Fruit fly (Drosophila melanogaster) whole organism, embryonic: ENCODE results near the gene CG9222.

Source experiments
- Adf1 ChIP-seq: fragments of 200-800 bp; sonication (Bioruptor generic); IDR thresholded peaks from 2 replicates; pipeline ENCODE4 v1.3.6; 2022; ENCODE audit warnings: missing biosample characterization, missing genetic modification characterization
- Asciz ChIP-seq: fragments of 200-800 bp; sonication (Bioruptor generic); optimal IDR thresholded peaks from 2 replicates; lab custom pipeline; 2017; ENCODE audit warnings: missing biosample characterization, mild to moderate bottlenecking, missing genetic modification characterization, missing genetic modification reagents
- Bgb ChIP-seq: fragments of 200-800 bp; sonication (Bioruptor generic); IDR thresholded peaks from 2 replicates; pipeline ENCODE4 v1.3.6; 2022; ENCODE audit warnings: missing biosample characterization, missing genetic modification characterization; ENCODE audit not compliant: partially characterized antibody
- CG10321 ChIP-seq: fragments of 200-800 bp; sonication (Bioruptor generic); IDR thresholded peaks from 2 replicates; pipeline ENCODE4 v1.3.6; 2022; ENCODE audit warnings: missing biosample characterization, missing genetic modification characterization
- CG10366 ChIP-seq: fragments of 200-800 bp; sonication (Bioruptor generic); IDR thresholded peaks from 2 replicates; pipeline ENCODE4 v1.3.6; 2022; ENCODE audit warnings: missing biosample characterization, missing genetic modification characterization
- CG13894 ChIP-seq: fragments of 200-800 bp; sonication (Bioruptor generic); optimal IDR thresholded peaks from 3 replicates; lab custom pipeline; 2018; ENCODE audit warnings: missing biosample characterization, mild to moderate bottlenecking, missing genetic modification characterization, moderate library complexity
- CG14014 ChIP-seq: fragments of 200-800 bp; sonication (Bioruptor generic); IDR thresholded peaks from 2 replicates; pipeline ENCODE4 v1.3.6; 2022; ENCODE audit warnings: missing biosample characterization, missing genetic modification characterization
- CG14860 ChIP-seq: fragments of 200-800 bp; sonication (Bioruptor generic); IDR thresholded peaks from 3 replicates; pipeline ENCODE4 v1.3.6; 2022; ENCODE audit warnings: missing biosample characterization, missing genetic modification characterization; ENCODE audit not compliant: partially characterized antibody
- CG1603 ChIP-seq: fragments of 200-800 bp; sonication (Bioruptor generic); optimal IDR thresholded peaks from 2 replicates; lab custom pipeline; 2019; ENCODE audit warnings: missing biosample characterization, mild to moderate bottlenecking, missing genetic modification characterization, moderate library complexity
- CG1647 ChIP-seq: fragments of 200-800 bp; sonication (Bioruptor generic); optimal IDR thresholded peaks from 3 replicates; lab custom pipeline; 2016; ENCODE audit warnings: missing biosample characterization, missing genetic modification characterization
- CG17186 ChIP-seq: fragments of 200-800 bp; sonication (Bioruptor generic); optimal IDR thresholded peaks from 3 replicates; lab custom pipeline; 2017; ENCODE audit warnings: missing biosample characterization, missing genetic modification reagents, missing genetic modification characterization
- CG2120 ChIP-seq: fragments of 200-800 bp; sonication (Bioruptor generic); optimal IDR thresholded peaks from 3 replicates; lab custom pipeline; 2016; ENCODE audit warnings: missing biosample characterization, missing genetic modification characterization
- CG2889 ChIP-seq: fragments of 200-800 bp; sonication (Bioruptor generic); IDR thresholded peaks from 3 replicates; pipeline ENCODE4 v1.3.6; 2022; ENCODE audit warnings: missing biosample characterization, missing genetic modification characterization
- CG32772 ChIP-seq: fragments of 200-800 bp; sonication (Bioruptor generic); IDR thresholded peaks from 2 replicates; pipeline ENCODE4 v1.3.6; 2022; ENCODE audit warnings: missing biosample characterization, missing genetic modification characterization
- CG34376 ChIP-seq: fragments of 200-800 bp; sonication (Bioruptor generic); optimal IDR thresholded peaks from 2 replicates; lab custom pipeline; 2018; ENCODE audit warnings: missing biosample characterization, mild to moderate bottlenecking, missing genetic modification characterization
- CG4328 ChIP-seq: fragments of 200-800 bp; sonication (Bioruptor generic); optimal IDR thresholded peaks from 3 replicates; lab custom pipeline; 2017; ENCODE audit warnings: missing biosample characterization, missing genetic modification reagents, missing genetic modification characterization
- CG4360 ChIP-seq: fragments of 200-800 bp; sonication (Bioruptor generic); IDR thresholded peaks from 2 replicates; pipeline ENCODE4 v1.3.6; 2022; ENCODE audit warnings: missing biosample characterization, missing genetic modification characterization
- CG7928 ChIP-seq: fragments of 200-800 bp; sonication (Bioruptor generic); optimal IDR thresholded peaks from 2 replicates; lab custom pipeline; 2017; ENCODE audit warnings: missing biosample characterization, mild to moderate bottlenecking, missing genetic modification characterization
- CG8944 ChIP-seq: fragments of 200-800 bp; sonication (Bioruptor generic); optimal IDR thresholded peaks from 3 replicates; lab custom pipeline; 2016; ENCODE audit warnings: missing biosample characterization, missing genetic modification characterization
- D19B ChIP-seq: fragments of 200-800 bp; sonication (Bioruptor generic); optimal IDR thresholded peaks from 2 replicates; lab custom pipeline; 2017; ENCODE audit warnings: missing biosample characterization, mild to moderate bottlenecking, missing genetic modification characterization
- Dip2 ChIP-seq: fragments of 200-800 bp; sonication (Bioruptor generic); IDR thresholded peaks from 2 replicates; pipeline ENCODE4 v1.3.6; 2022; ENCODE audit warnings: missing biosample characterization, missing genetic modification characterization
- Dll ChIP-seq: fragments of 200-800 bp; sonication (Bioruptor generic); IDR thresholded peaks from 4 replicates; pipeline ENCODE4 v1.3.6; 2022; ENCODE audit warnings: missing biosample characterization, missing genetic modification characterization; ENCODE audit not compliant: partially characterized antibody
- Ets97D ChIP-seq: fragments of 200-800 bp; sonication (Bioruptor generic); optimal IDR thresholded peaks from 3 replicates; lab custom pipeline; 2016; ENCODE audit warnings: missing biosample characterization, missing genetic modification characterization
- Hmr ChIP-seq: fragments of 200-800 bp; sonication (Bioruptor generic); optimal IDR thresholded peaks from 3 replicates; lab custom pipeline; 2017; ENCODE audit warnings: mild to moderate bottlenecking, missing biosample characterization, missing genetic modification reagents, missing genetic modification characterization
- MESR4 ChIP-seq: fragments of 200-800 bp; sonication (Bioruptor generic); optimal IDR thresholded peaks from 2 replicates; lab custom pipeline; 2018; ENCODE audit warnings: missing biosample characterization, mild to moderate bottlenecking, missing genetic modification characterization, moderate library complexity
- NC2α ChIP-seq: fragments of 200-800 bp; sonication (Bioruptor generic); optimal IDR thresholded peaks from 2 replicates; lab custom pipeline; 2016; ENCODE audit warnings: missing biosample characterization, missing genetic modification characterization
- Neu2 ChIP-seq: fragments of 200-800 bp; sonication (Bioruptor generic); optimal IDR thresholded peaks from 3 replicates; lab custom pipeline; 2016; ENCODE audit warnings: missing biosample characterization, missing genetic modification characterization, borderline replicate concordance
- Oaz ChIP-seq: fragments of 200-800 bp; sonication (Bioruptor generic); IDR thresholded peaks from 2 replicates; pipeline ENCODE4 v1.3.6; 2022; ENCODE audit warnings: missing biosample characterization, missing genetic modification characterization
- Ravus ChIP-seq: fragments of 200-800 bp; sonication (Bioruptor generic); IDR thresholded peaks from 2 replicates; pipeline ENCODE4 v1.3.6; 2022; ENCODE audit warnings: missing biosample characterization, missing genetic modification characterization
- Scr ChIP-seq: fragments of 200-800 bp; sonication (Bioruptor generic); IDR thresholded peaks from 2 replicates; pipeline ENCODE4 v1.3.6; 2022; ENCODE audit warnings: missing biosample characterization, missing genetic modification characterization; ENCODE audit not compliant: partially characterized antibody
- Sry-β ChIP-seq: fragments of 200-800 bp; sonication (Bioruptor generic); optimal IDR thresholded peaks from 2 replicates; lab custom pipeline; 2018; ENCODE audit warnings: missing biosample characterization, mild to moderate bottlenecking, missing genetic modification characterization, moderate library complexity
- TFAM ChIP-seq: fragments of 200-800 bp; sonication (Bioruptor generic); optimal IDR thresholded peaks from 2 replicates; lab custom pipeline; 2017; ENCODE audit warnings: missing biosample characterization, missing genetic modification characterization, inconsistent platforms
- bigmax ChIP-seq: fragments of 200-800 bp; sonication (Bioruptor generic); optimal IDR thresholded peaks from 2 replicates; lab custom pipeline; 2018; ENCODE audit warnings: missing biosample characterization, mild to moderate bottlenecking, missing genetic modification characterization
- chif ChIP-seq, 2 experiments: fragments of 200-800 bp; sonication (Bioruptor generic); optimal IDR thresholded peaks; 3 replicates each; lab custom pipeline; 2016; ENCODE audit warnings: missing biosample characterization in 2 of 2, missing genetic modification characterization in 2 of 2
- chinmo ChIP-seq: fragments of 200-800 bp; sonication (Bioruptor generic); IDR thresholded peaks from 4 replicates; pipeline ENCODE4 v1.3.6; 2022; ENCODE audit warnings: missing biosample characterization, missing genetic modification characterization; ENCODE audit not compliant: partially characterized antibody
- chn ChIP-seq: fragments of 200-800 bp; sonication (Bioruptor generic); optimal IDR thresholded peaks from 2 replicates; lab custom pipeline; 2016; ENCODE audit warnings: missing biosample characterization, missing genetic modification characterization
- esg ChIP-seq: fragments of 200-800 bp; sonication (Bioruptor generic); conservative IDR thresholded peaks from 2 replicates; pipeline ENCODE4 v1.3.6; 2022; ENCODE audit warnings: missing biosample characterization, missing genetic modification characterization
- fd64A ChIP-seq: fragments of 200-800 bp; sonication (Bioruptor generic); optimal IDR thresholded peaks from 3 replicates; lab custom pipeline; 2018; ENCODE audit warnings: missing biosample characterization, mild to moderate bottlenecking, missing genetic modification characterization
- her ChIP-seq: fragments of 200-800 bp; sonication (Bioruptor generic); optimal IDR thresholded peaks from 2 replicates; lab custom pipeline; 2016; ENCODE audit warnings: missing biosample characterization, missing genetic modification characterization
- ind ChIP-seq: fragments of 200-800 bp; sonication (Bioruptor generic); optimal IDR thresholded peaks from 3 replicates; lab custom pipeline; 2016; ENCODE audit warnings: missing biosample characterization, missing genetic modification characterization
- lbe ChIP-seq: fragments of 200-800 bp; sonication (Bioruptor generic); optimal IDR thresholded peaks from 2 replicates; lab custom pipeline; 2016; ENCODE audit warnings: missing biosample characterization, mild to moderate bottlenecking, missing genetic modification characterization
- lmd ChIP-seq: fragments of 200-800 bp; sonication (Bioruptor generic); IDR thresholded peaks from 2 replicates; pipeline ENCODE4 v1.3.6; 2022; ENCODE audit warnings: missing biosample characterization, missing genetic modification characterization
- odd ChIP-seq: fragments of 200-800 bp; sonication (Bioruptor generic); optimal IDR thresholded peaks from 2 replicates; lab custom pipeline; 2017; ENCODE audit warnings: missing biosample characterization, mild to moderate bottlenecking, missing genetic modification characterization
- phol ChIP-seq: fragments of 200-800 bp; sonication (Bioruptor generic); optimal IDR thresholded peaks from 3 replicates; lab custom pipeline; 2018; ENCODE audit warnings: missing biosample characterization, mild to moderate bottlenecking, missing genetic modification characterization, moderate library complexity
- ro ChIP-seq: fragments of 200-800 bp; sonication (Bioruptor generic); IDR thresholded peaks from 2 replicates; pipeline ENCODE4 v1.3.6; 2022; ENCODE audit warnings: missing biosample characterization, missing genetic modification characterization
- row ChIP-seq: fragments of 200-800 bp; sonication (Bioruptor generic); IDR thresholded peaks from 3 replicates; pipeline ENCODE4 v1.3.6; 2022; ENCODE audit warnings: missing biosample characterization, missing genetic modification characterization
- sens-2 ChIP-seq: fragments of 200-800 bp; sonication (Bioruptor generic); IDR thresholded peaks from 2 replicates; pipeline ENCODE4 v1.3.6; 2022; ENCODE audit warnings: missing biosample characterization, missing genetic modification characterization
- trem ChIP-seq: fragments of 200-800 bp; optimal IDR thresholded peaks from 3 replicates; lab custom pipeline; 2019; ENCODE audit warnings: missing biosample characterization, mild to moderate bottlenecking, missing genetic modification characterization, moderate library complexity
- vnd ChIP-seq: fragments of 200-800 bp; sonication (Bioruptor generic); IDR thresholded peaks from 3 replicates; pipeline ENCODE4 v1.3.6; 2022; ENCODE audit warnings: missing biosample characterization, missing genetic modification characterization; ENCODE audit not compliant: partially characterized antibody
- zen ChIP-seq: fragments of 200-800 bp; sonication (Bioruptor generic); optimal IDR thresholded peaks from 3 replicates; lab custom pipeline; 2018; ENCODE audit warnings: missing biosample characterization, mild to moderate bottlenecking, missing genetic modification characterization, moderate library complexity
- zen2 ChIP-seq: fragments of 200-800 bp; sonication (Bioruptor generic); IDR thresholded peaks from 3 replicates; pipeline ENCODE4 v1.3.6; 2022; ENCODE audit warnings: missing biosample characterization, missing genetic modification characterization; ENCODE audit not compliant: partially characterized antibody

The CG9222 gene

dm6 chr2L:6127478-6127877, 3.3 kb upstream of the CG9222 start, which contains the start of gene WDR79 (continued):
- TF ChIP-seq bigmax (GFP tag; lab: Kevin White, UChicago), result no peak
- TF ChIP-seq CG32772 (GFP tag; lab: Robert Waterston, UW), result no peak
- no peak for TF ChIP-seq TFAM (GFP tag; lab: Kevin White, UChicago)
- TF ChIP-seq chinmo (GFP tag; lab: Robert Waterston, UW), result no peak
- no peak for TF ChIP-seq fd64A (GFP tag; lab: Kevin White, UChicago)
- no peak for TF ChIP-seq Dip2 (GFP tag; lab: Robert Waterston, UW)
- TF ChIP-seq Sry-β (GFP tag; lab: Kevin White, UChicago), result no peak
- no peak for TF ChIP-seq sens-2 (GFP tag; lab: Robert Waterston, UW)
- no peak for TF ChIP-seq lbe (GFP tag; lab: Kevin White, UChicago)
- TF ChIP-seq zen2 (GFP tag; lab: Robert Waterston, UW), result no peak
- TF ChIP-seq CG17186 (GFP tag; lab: Kevin White, UChicago), result no peak
- TF ChIP-seq CG4360, result no peak
- no peak for TF ChIP-seq NC2α (GFP tag; lab: Kevin White, UChicago)
- no peak for TF ChIP-seq CG1647 (GFP tag; lab: Kevin White, UChicago)
- no peak; the same call in 1 of the 2 replicates for TF ChIP-seq Scr
- no peak for TF ChIP-seq CG2120 (GFP tag; lab: Kevin White, UChicago)
- no peak for TF ChIP-seq CG8944 (GFP tag; lab: Kevin White, UChicago)
- TF ChIP-seq zen (tag; lab: Kevin White, UChicago), result peak; percentile 25
- no peak for TF ChIP-seq CG2889 (GFP tag; lab: Robert Waterston, UW)
- TF ChIP-seq CG10321 (GFP tag; lab: Robert Waterston, UW), result no peak
- no peak for TF ChIP-seq vnd
- TF ChIP-seq her, result no peak
- no peak for TF ChIP-seq ind
- TF ChIP-seq D19B (GFP tag; lab: Kevin White, UChicago), result no peak
- TF ChIP-seq chif (GFP tag; optimal IDR thresholded peaks at IDR 0.05; lab: Kevin White, UChicago), result no peak
- TF ChIP-seq Dll, result 0 out of 4 replicates have a peak, but pooled peaks have one; percentile 11
- peak; percentile 40 for TF ChIP-seq phol (tag; lab: Kevin White, UChicago)
- TF ChIP-seq row (GFP tag; lab: Robert Waterston, UW), result peak; percentile 45; the same call in 2 of the 3 replicates
- no peak for TF ChIP-seq Neu2 (GFP tag; lab: Kevin White, UChicago)
- no peak for TF ChIP-seq ro (GFP tag; lab: Robert Waterston, UW)
- TF ChIP-seq Ravus (GFP tag; lab: Robert Waterston, UW), result no peak
- no peak for TF ChIP-seq CG34376
- TF ChIP-seq odd (GFP tag; lab: Kevin White, UChicago), result no peak
- TF ChIP-seq CG14860 (GFP tag; lab: Robert Waterston, UW), result no peak
- TF ChIP-seq chn (GFP tag; lab: Kevin White, UChicago), result no peak
- peak; percentile 14 for TF ChIP-seq Ets97D
- TF ChIP-seq Hmr (GFP tag; lab: Kevin White, UChicago), result no peak
- no peak for TF ChIP-seq Asciz
- TF ChIP-seq lmd (GFP tag; lab: Robert Waterston, UW), result no peak
- TF ChIP-seq CG13894 (tag; lab: Kevin White, UChicago), result no peak
- no peak for TF ChIP-seq Oaz (GFP tag; lab: Robert Waterston, UW)
- no peak for TF ChIP-seq CG14014
- TF ChIP-seq Bgb (GFP tag; lab: Robert Waterston, UW), result no peak
- no peak for TF ChIP-seq CG10366 (GFP tag; lab: Robert Waterston, UW)
- peak; percentile 16 for TF ChIP-seq MESR4 (GFP tag; lab: Kevin White, UChicago)
- TF ChIP-seq CG4328 (GFP tag; lab: Kevin White, UChicago), result no peak
- TF ChIP-seq CG7928 (GFP tag; lab: Kevin White, UChicago), result no peak
- peak; percentile 74 for TF ChIP-seq trem (tag; lab: Kevin White, UChicago)
- no peak for TF ChIP-seq esg (GFP tag; lab: Robert Waterston, UW)
- TF ChIP-seq CG1603 (tag; lab: Kevin White, UChicago), result peak; percentile 61
- TF ChIP-seq Adf1 (GFP tag; lab: Robert Waterston, UW), result no peak
